Worm (Caenorhabditis elegans): ENCODE data around the gene F56D5.9.
A peak's percentile ranks its signal among the peaks of the same experiment; 100 is the strongest.

Gene F56D5.9

ce11 chrIV:9464345-9464783 lies 42.1 kb upstream of the F56D5.9 start (continued):
- TF ChIP-seq madf-10 (tag; optimal IDR thresholded peaks at IDR 0.05) (no peak), hmg-1.2 (GFP tag; IDR thresholded peaks at IDR 0.05) (peak; percentile 73), rcor-1 (GFP tag; IDR thresholded peaks at IDR 0.05) (peak; percentile 41; the same call in 1 of the 2 replicates), mes-4 (tag; optimal IDR thresholded peaks at IDR 0.05) (no peak), F49E8.2 (tag; optimal IDR thresholded peaks at IDR 0.05; ENCODE audit: insufficient read depth) (peak; percentile 88), snpc-1.3 (tag; optimal IDR thresholded peaks at IDR 0.05; ENCODE audit: insufficient read depth) (peak; percentile 81), D2030.7 (GFP tag; IDR thresholded peaks at IDR 0.05) (peak; percentile 82)

DNA sequence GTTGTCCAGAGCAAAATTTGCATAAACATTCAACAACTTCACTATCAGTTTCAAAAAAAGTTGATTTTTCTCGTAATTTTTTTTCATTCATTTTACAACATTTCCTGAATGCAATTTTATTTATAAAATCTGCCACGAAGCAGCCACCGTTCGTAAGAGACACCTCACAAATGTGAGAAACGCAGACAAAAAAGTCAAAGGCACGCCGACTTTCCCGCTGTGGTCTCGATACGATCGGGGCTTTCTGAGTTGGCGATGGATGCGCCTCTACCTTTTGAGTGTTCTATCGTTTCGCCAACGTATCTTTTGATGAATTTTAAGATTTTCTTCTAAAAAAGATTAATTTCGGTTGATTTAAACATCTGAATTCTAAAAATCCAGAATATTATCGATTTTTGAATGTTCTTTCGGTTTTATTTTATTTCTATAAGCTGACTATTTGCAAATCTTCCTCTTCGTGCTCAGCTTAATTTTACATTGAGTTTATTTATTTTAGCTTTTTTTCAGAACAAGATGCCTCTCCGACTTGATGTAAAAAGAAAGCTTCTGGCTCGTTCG lies 37.0 kb upstream of the F56D5.9 start, which contains the start of gene copb-2:
Gene copb-2 (plus strand): TSS at position 508 of the 558 bp plus-strand sequence.
- TF ChIP-seq ZK185.1 (tag; optimal IDR thresholded peaks at IDR 0.05; ENCODE audit: poor library complexity, severe bottlenecking) (peak; percentile 38), let-607 (tag; optimal IDR thresholded peaks at IDR 0.05) (peak; percentile 90 to 94), ztf-6 (GFP tag; IDR thresholded peaks at IDR 0.05) (no peak), ekl-4 (GFP tag; IDR thresholded peaks at IDR 0.05) (0 out of 2 replicates have a peak, but pooled peaks have one; percentile 10), snpc-4 (GFP tag; optimal IDR thresholded peaks at IDR 0.05) (peak; percentile 13), snpc-4 (tag; optimal IDR thresholded peaks at IDR 0.05) (peak; percentile 70 to 80 (median 75)), hmg-20 (GFP tag; IDR thresholded peaks at IDR 0.05) (0 out of 2 replicates have a peak, but pooled peaks have one; percentile 21), pbrm-1 (GFP tag; IDR thresholded peaks at IDR 0.05) (peak; percentile 59; the same call in 1 of the 2 replicates), lin-35 (GFP tag; optimal IDR thresholded peaks at IDR 0.05) (peak in 1 of 3 experiments; percentile 52), tbp1 (GFP tag; optimal IDR thresholded peaks at IDR 0.05) (peak; percentile 52), F33H1.4 (GFP tag; IDR thresholded peaks at IDR 0.05) (peak; percentile 88), ztf-18 (tag; optimal IDR thresholded peaks at IDR 0.05) (no peak), gei-17 (GFP tag; optimal IDR thresholded peaks at IDR 0.05) (no peak), nfyb-1 (GFP tag; IDR thresholded peaks at IDR 0.05) (no peak), attf-5 (GFP tag; optimal IDR thresholded peaks at IDR 0.05) (peak; percentile 63), hmg-1.2 (GFP tag; IDR thresholded peaks at IDR 0.05) (peak; percentile 89), F22D6.2 (tag; optimal IDR thresholded peaks at IDR 0.05) (no peak), snpc-3.4 (tag; optimal IDR thresholded peaks at IDR 0.05) (peak; percentile 38), nhr-80 (tag; optimal IDR thresholded peaks at IDR 0.05) (peak; percentile 16), snpc-1.1 (tag; optimal IDR thresholded peaks at IDR 0.05; ENCODE audit: insufficient read depth) (peak; percentile 79), lsy-27 (tag; optimal IDR thresholded peaks at IDR 0.05; ENCODE audit: borderline replicate concordance, insufficient read depth) (no peak), dpl-1 (GFP tag; optimal IDR thresholded peaks at IDR 0.05) (peak; percentile 10), lsl-1 (GFP tag; optimal IDR thresholded peaks at IDR 0.05) (peak; percentile 37)

DNA sequence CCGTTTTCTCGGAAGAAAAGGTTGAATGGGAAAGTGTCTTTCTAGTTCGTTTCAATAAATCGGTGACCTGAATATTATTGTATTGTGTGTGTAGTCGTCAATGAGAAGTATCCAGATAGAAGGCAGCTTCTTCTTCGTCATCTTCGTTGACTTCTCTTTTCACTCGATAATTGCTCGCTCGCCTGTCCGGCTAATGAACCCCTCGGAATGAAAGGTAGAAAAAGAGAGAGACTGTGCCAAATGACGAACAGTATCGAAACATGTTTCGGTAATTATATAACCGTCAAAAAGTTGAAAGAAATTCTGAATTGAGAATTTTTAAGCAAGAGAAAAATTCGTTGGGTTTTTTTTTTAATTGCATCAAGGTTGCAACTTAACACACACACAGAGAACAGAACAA lies 35.1 kb upstream of the F56D5.9 start, which contains the start of gene cutl-17:
Gene cutl-17 (minus strand): TSS at position 101 of the 400 bp plus-strand sequence.
- TF ChIP-seq akir-1 (GFP tag; optimal IDR thresholded peaks at IDR 0.05) = no peak
- TF ChIP-seq let-526 (GFP tag; IDR thresholded peaks at IDR 0.05) = no peak
- TF ChIP-seq sptf-2 (GFP tag; optimal IDR thresholded peaks at IDR 0.05) = no peak
- TF ChIP-seq mcd-1 (GFP tag; IDR thresholded peaks at IDR 0.05) = no peak
- TF ChIP-seq F10E7.11 (tag; optimal IDR thresholded peaks at IDR 0.05) = no peak
- no peak for TF ChIP-seq dpl-1 (GFP tag; optimal IDR thresholded peaks at IDR 0.05)
- no peak for TF ChIP-seq unc-130 (GFP tag; optimal IDR thresholded peaks at IDR 0.05)
- no peak for TF ChIP-seq let-607 (tag; optimal IDR thresholded peaks at IDR 0.05)
- TF ChIP-seq hmg-20 (GFP tag; IDR thresholded peaks at IDR 0.05) = no peak
- TF ChIP-seq F37B4.10 (GFP tag; IDR thresholded peaks at IDR 0.05) = no peak
- TF ChIP-seq sea-2 (GFP tag; IDR thresholded peaks at IDR 0.05) = no peak
- no peak for TF ChIP-seq zim-3 (tag; optimal IDR thresholded peaks at IDR 0.05)
- no peak for TF ChIP-seq F49E8.2 (tag; optimal IDR thresholded peaks at IDR 0.05; ENCODE audit: insufficient read depth)
- no peak for TF ChIP-seq snpc-4 (GFP tag; optimal IDR thresholded peaks at IDR 0.05)
- no peak for TF ChIP-seq snpc-4 (tag; optimal IDR thresholded peaks at IDR 0.05)
- TF ChIP-seq egl-44 (GFP tag; IDR thresholded peaks at IDR 0.05) = no peak
- no peak for TF ChIP-seq nfyb-1 (GFP tag; IDR thresholded peaks at IDR 0.05)
